Worm (Caenorhabditis elegans): ENCODE measurements around the gene 2L52.1.

Gene 2L52.1

DNA sequence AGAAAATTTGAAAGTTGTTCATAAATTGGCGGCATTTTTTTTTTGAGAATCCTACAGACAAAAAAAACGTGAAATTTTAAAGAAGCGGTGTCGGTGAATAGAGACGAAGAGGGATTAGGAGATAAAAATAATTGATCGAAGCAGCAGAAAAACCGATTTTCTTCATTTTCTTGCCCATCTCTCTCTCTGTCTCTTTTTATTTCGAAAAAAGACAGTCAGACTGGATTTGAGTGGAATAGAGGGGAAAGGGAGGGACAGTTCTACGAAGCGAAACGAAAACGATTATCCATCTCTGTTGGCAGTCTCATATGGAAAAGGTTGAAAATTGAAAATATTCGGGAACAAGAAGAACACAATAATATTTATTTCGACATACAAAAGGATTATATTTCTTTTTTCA lies 27.9 kb downstream of the 2L52.1 start:
- TF ChIP-seq attf-5 (GFP tag; optimal IDR thresholded peaks at IDR 0.05) (no peak), bed-2 (GFP tag; IDR thresholded peaks at IDR 0.05) (no peak), F10E7.11 (tag; optimal IDR thresholded peaks at IDR 0.05) (no peak), tbx-9 (tag; optimal IDR thresholded peaks at IDR 0.05; ENCODE audit: borderline replicate concordance) (no peak), ccch-3 (GFP tag; optimal IDR thresholded peaks at IDR 0.05) (no peak), let-607 (tag; optimal IDR thresholded peaks at IDR 0.05) (no peak), egl-44 (GFP tag; IDR thresholded peaks at IDR 0.05) (no peak), ztf-6 (GFP tag; IDR thresholded peaks at IDR 0.05) (no peak), hsf-1 (GFP tag; IDR thresholded peaks at IDR 0.05) (no peak), sptf-2 (GFP tag; optimal IDR thresholded peaks at IDR 0.05) (no peak), attf-3 (GFP tag; conservative IDR thresholded peaks at IDR 0.05) (no peak), mes-4 (tag; optimal IDR thresholded peaks at IDR 0.05) (no peak)

DNA sequence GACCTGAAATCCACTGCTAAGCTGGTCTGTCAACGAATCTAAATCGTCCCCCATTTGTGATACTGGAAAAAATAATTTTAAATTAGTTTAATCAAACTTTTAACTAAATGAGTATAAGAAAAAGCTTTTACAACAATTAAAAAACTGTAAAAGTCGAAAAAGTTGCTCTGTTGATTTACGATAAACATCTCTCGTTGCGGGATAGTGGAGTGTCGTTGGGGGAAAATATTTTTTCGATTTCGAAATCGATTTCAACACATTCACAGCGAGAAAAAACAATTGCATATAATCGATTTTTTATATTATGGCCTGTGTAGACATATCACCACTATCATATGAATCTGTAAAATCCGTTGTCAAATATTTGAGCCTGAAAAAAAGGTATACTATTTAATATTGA lies 29.9 kb downstream of the 2L52.1 start, which contains the start of the genes F23F1.5 and fbxc-54:
TSS of gene F23F1.5 (minus strand) at position 64 of the 400 bp plus-strand sequence.
TSS of gene fbxc-54 (plus strand) at position 199 of the 400 bp plus-strand sequence.
- TF ChIP-seq attf-3 (GFP tag; conservative IDR thresholded peaks at IDR 0.05), result peak; percentile 79
- TF ChIP-seq cebp-1 (GFP tag; IDR thresholded peaks at IDR 0.05), result peak; percentile 94
- peak; percentile 98 for TF ChIP-seq cebp-1 (tag; optimal IDR thresholded peaks at IDR 0.05)
- no peak for TF ChIP-seq ztf-26 (tag; optimal IDR thresholded peaks at IDR 0.05)

DNA sequence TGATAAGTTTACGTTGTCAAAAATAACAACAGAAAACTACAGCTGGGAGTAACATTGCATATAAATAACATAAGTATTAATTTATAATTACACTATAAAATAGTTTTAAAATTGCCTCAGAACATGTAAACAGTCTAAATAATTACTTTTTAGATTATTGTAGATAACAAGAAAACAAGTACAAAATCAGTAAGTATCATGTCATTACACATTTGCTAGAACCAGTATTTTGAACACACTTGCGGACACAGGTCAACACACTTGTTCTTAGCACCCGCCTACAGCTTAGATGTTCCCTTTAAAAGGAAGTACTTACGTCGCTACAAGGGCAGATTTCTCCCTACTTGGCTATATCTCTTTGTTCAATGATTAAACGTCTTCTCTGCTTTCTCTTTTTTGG lies 32.3 kb downstream of the 2L52.1 start, which contains the start of gene F23F1.2:
TSS of gene F23F1.2 (plus strand) at position 301 of the 400 bp plus-strand sequence.
- no peak for TF ChIP-seq hrde-1 (tag; optimal IDR thresholded peaks at IDR 0.05; ENCODE audit: borderline replicate concordance)
- TF ChIP-seq nfyb-1 (GFP tag; IDR thresholded peaks at IDR 0.05), result no peak
- TF ChIP-seq ztf-6 (GFP tag; IDR thresholded peaks at IDR 0.05), result no peak
- TF ChIP-seq cebp-1 (GFP tag; IDR thresholded peaks at IDR 0.05), result no peak
- no peak for TF ChIP-seq cebp-1 (tag; optimal IDR thresholded peaks at IDR 0.05)
- TF ChIP-seq sdz-38 (tag; optimal IDR thresholded peaks at IDR 0.05), result no peak
- TF ChIP-seq F33H1.4 (GFP tag; IDR thresholded peaks at IDR 0.05), result no peak
- no peak for TF ChIP-seq ceh-79 (tag; optimal IDR thresholded peaks at IDR 0.05)
- no peak for TF ChIP-seq dox-1 (GFP tag; IDR thresholded peaks at IDR 0.05)
- TF ChIP-seq him-1 (tag; optimal IDR thresholded peaks at IDR 0.05), result no peak
- TF ChIP-seq ztf-3 (GFP tag; optimal IDR thresholded peaks at IDR 0.05), result no peak
- TF ChIP-seq ama-1 (optimal IDR thresholded peaks at IDR 0.05), result no peak
- no peak for TF ChIP-seq ama-1 (GFP tag; optimal IDR thresholded peaks at IDR 0.05)
- TF ChIP-seq B0019.2 (GFP tag; conservative IDR thresholded peaks at IDR 0.05), result no peak
- TF ChIP-seq attf-6 (GFP tag; IDR thresholded peaks at IDR 0.05), result no peak
- TF ChIP-seq madf-8 (GFP tag; conservative IDR thresholded peaks at IDR 0.05), result no peak
- TF ChIP-seq ceh-91 (GFP tag; IDR thresholded peaks at IDR 0.05), result no peak
- TF ChIP-seq B0261.1 (tag; optimal IDR thresholded peaks at IDR 0.05), result no peak
- no peak for TF ChIP-seq lin-54 (GFP tag; optimal IDR thresholded peaks at IDR 0.05)

DNA sequence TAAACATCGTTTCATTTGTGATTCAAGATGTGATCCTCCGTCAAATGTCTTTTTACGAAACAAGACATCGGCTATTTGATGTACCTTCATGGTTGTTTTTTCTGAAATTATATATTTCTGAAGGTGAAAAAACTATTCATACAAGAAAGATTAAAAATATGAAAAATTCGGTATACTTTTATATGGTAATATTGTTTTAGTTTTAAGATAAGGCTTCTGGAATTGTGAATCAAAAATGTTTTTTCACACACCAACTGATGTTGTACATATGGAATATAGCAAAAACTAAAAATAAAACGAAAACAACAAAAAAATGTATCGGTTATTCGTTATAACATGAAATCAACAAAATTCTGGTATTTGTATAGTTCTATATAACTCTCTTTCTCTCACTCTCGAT lies 35.6 kb downstream of the 2L52.1 start, which contains the start of gene F23F1.6:
TSS of gene F23F1.6 (minus strand) at position 101 of the 400 bp plus-strand sequence.
- TF ChIP-seq F33H1.4 (GFP tag; IDR thresholded peaks at IDR 0.05), result no peak
- TF ChIP-seq ekl-4 (GFP tag; IDR thresholded peaks at IDR 0.05), result no peak
- TF ChIP-seq lin-26 (GFP tag; IDR thresholded peaks at IDR 0.05), result no peak
- no peak for TF ChIP-seq madf-8 (GFP tag; conservative IDR thresholded peaks at IDR 0.05)
- no peak for TF ChIP-seq lir-1 (GFP tag; conservative IDR thresholded peaks at IDR 0.05)
- TF ChIP-seq D2030.7 (GFP tag; IDR thresholded peaks at IDR 0.05), result no peak
- TF ChIP-seq ZK185.1 (tag; optimal IDR thresholded peaks at IDR 0.05; ENCODE audit: poor library complexity, severe bottlenecking), result no peak
- TF ChIP-seq zfh-2 (GFP tag; conservative IDR thresholded peaks at IDR 0.05), result no peak
- TF ChIP-seq let-607 (tag; optimal IDR thresholded peaks at IDR 0.05), result no peak
- TF ChIP-seq akir-1 (GFP tag; optimal IDR thresholded peaks at IDR 0.05), result no peak
- TF ChIP-seq hmg-1.2 (GFP tag; IDR thresholded peaks at IDR 0.05), result no peak
- no peak for TF ChIP-seq bed-2 (GFP tag; IDR thresholded peaks at IDR 0.05)

Data from whole organism, young adult.